Fruit fly (Drosophila melanogaster): ENCODE results near the gene Kyat.

Kyat gene

dm6 chr3R:11850917-11851897 is 28.9 kb upstream of the Kyat start:
- TF ChIP-seq gl (tag; optimal IDR thresholded peaks at IDR 0.05) (peak; percentile 60), CG4496 (GFP tag; IDR thresholded peaks at IDR 0.05) (peak; percentile 86), CG13204 (GFP tag; optimal IDR thresholded peaks at IDR 0.05) (peak; percentile 54), CG17806 (tag; optimal IDR thresholded peaks at IDR 0.05) (peak; percentile 80), CG12605 (GFP tag; IDR thresholded peaks at IDR 0.05) (peak; percentile 70), D1 (tag; optimal IDR thresholded peaks at IDR 0.05) (peak; percentile 64), CG15710 (tag; optimal IDR thresholded peaks at IDR 0.05) (peak; percentile 83), CG9948 (tag; optimal IDR thresholded peaks at IDR 0.05) (peak; percentile 87), Ets98B (GFP tag; IDR thresholded peaks at IDR 0.05) (peak; percentile 88), CG32121 (GFP tag; IDR thresholded peaks at IDR 0.05) (peak; percentile 83), Pif1B (GFP tag; optimal IDR thresholded peaks at IDR 0.05) (peak; percentile 75), CG8159 (tag; optimal IDR thresholded peaks at IDR 0.05) (peak; percentile 84), CG14655 (GFP tag; optimal IDR thresholded peaks at IDR 0.05) (peak; percentile 98), Snoo (tag; optimal IDR thresholded peaks at IDR 0.05) (peak; percentile 55), EcR (GFP tag; optimal IDR thresholded peaks at IDR 0.05) (peak; percentile 85), rn (GFP tag; IDR thresholded peaks at IDR 0.05) (peak; percentile 56), CG8301 (tag; optimal IDR thresholded peaks at IDR 0.05) (peak; percentile 98), Pif1A (GFP tag; optimal IDR thresholded peaks at IDR 0.05) (peak; percentile 91), CG10348 (GFP tag; IDR thresholded peaks at IDR 0.05) (peak; percentile 81), fd96Ca (GFP tag; IDR thresholded peaks at IDR 0.05) (peak; percentile 88), CG34367 (tag; optimal IDR thresholded peaks at IDR 0.05) (peak; percentile 75)

dm6 chr3R:11849378-11850249 is 27.3 kb upstream of the Kyat start:
- peak; percentile 84 for TF ChIP-seq CG8159 (tag; optimal IDR thresholded peaks at IDR 0.05)
- TF ChIP-seq Ets98B (GFP tag; IDR thresholded peaks at IDR 0.05): peak; percentile 94
- peak; percentile 94 for TF ChIP-seq CG4496 (GFP tag; IDR thresholded peaks at IDR 0.05)
- peak; percentile 28 for TF ChIP-seq D1 (tag; optimal IDR thresholded peaks at IDR 0.05)
- TF ChIP-seq CG10348 (GFP tag; IDR thresholded peaks at IDR 0.05): peak; percentile 74
- peak; percentile 47 for TF ChIP-seq CG13204 (GFP tag; optimal IDR thresholded peaks at IDR 0.05)
- TF ChIP-seq fd96Ca (GFP tag; IDR thresholded peaks at IDR 0.05): peak; percentile 96
- peak; percentile 64 for TF ChIP-seq gl (tag; optimal IDR thresholded peaks at IDR 0.05)
- peak; percentile 88 for TF ChIP-seq Pif1B (GFP tag; optimal IDR thresholded peaks at IDR 0.05)
- peak; percentile 91 for TF ChIP-seq CG12605 (GFP tag; IDR thresholded peaks at IDR 0.05)
- TF ChIP-seq Pif1A (GFP tag; optimal IDR thresholded peaks at IDR 0.05): peak; percentile 92
- TF ChIP-seq Snoo (tag; optimal IDR thresholded peaks at IDR 0.05): peak; percentile 40
- TF ChIP-seq CG34367 (tag; optimal IDR thresholded peaks at IDR 0.05): peak; percentile 77
- peak; percentile 1 for TF ChIP-seq EcR (GFP tag; optimal IDR thresholded peaks at IDR 0.05)
- TF ChIP-seq CG17806 (tag; optimal IDR thresholded peaks at IDR 0.05): peak; percentile 85
- TF ChIP-seq CG8301 (tag; optimal IDR thresholded peaks at IDR 0.05): peak; percentile 91
- peak; percentile 92 for TF ChIP-seq CG14655 (GFP tag; optimal IDR thresholded peaks at IDR 0.05)
- TF ChIP-seq CG9948 (tag; optimal IDR thresholded peaks at IDR 0.05): peak; percentile 83
- TF ChIP-seq CG32121 (GFP tag; IDR thresholded peaks at IDR 0.05): peak; percentile 92
- TF ChIP-seq CG15710 (tag; optimal IDR thresholded peaks at IDR 0.05): peak; percentile 80
- peak; percentile 71 for TF ChIP-seq rn (GFP tag; IDR thresholded peaks at IDR 0.05)

- peak; percentile 46 for TF ChIP-seq CG8159 (tag; optimal IDR thresholded peaks at IDR 0.05)
- TF ChIP-seq CG12605 (GFP tag; IDR thresholded peaks at IDR 0.05): peak; percentile 55; the same call in 1 of the 2 replicates
- TF ChIP-seq CG14655 (GFP tag; optimal IDR thresholded peaks at IDR 0.05): peak; percentile 43
- peak; percentile 18 for TF ChIP-seq CG9948 (tag; optimal IDR thresholded peaks at IDR 0.05)
- peak; percentile 52 for TF ChIP-seq Ets98B (GFP tag; IDR thresholded peaks at IDR 0.05)
- peak; percentile 46; the same call in 1 of the 3 replicates for TF ChIP-seq CG4496 (GFP tag; IDR thresholded peaks at IDR 0.05)
- TF ChIP-seq fd96Ca (GFP tag; IDR thresholded peaks at IDR 0.05): 0 out of 3 replicates have a peak, but pooled peaks have one; percentile 12
- no peak for TF ChIP-seq CG32121 (GFP tag; IDR thresholded peaks at IDR 0.05)
- no peak for TF ChIP-seq CG13204 (GFP tag; optimal IDR thresholded peaks at IDR 0.05)
- peak; percentile 33 for TF ChIP-seq CG15710 (tag; optimal IDR thresholded peaks at IDR 0.05)
- no peak for TF ChIP-seq D1 (tag; optimal IDR thresholded peaks at IDR 0.05)
- TF ChIP-seq CG34367 (tag; optimal IDR thresholded peaks at IDR 0.05): no peak
- TF ChIP-seq CG8301 (tag; optimal IDR thresholded peaks at IDR 0.05): peak; percentile 33
- peak; percentile 33 for TF ChIP-seq CG17806 (tag; optimal IDR thresholded peaks at IDR 0.05)
- TF ChIP-seq gl (tag; optimal IDR thresholded peaks at IDR 0.05): no peak
These were observed 25.1 kb upstream of the Kyat start for dm6 chr3R:11847379-11847778.

DNA sequence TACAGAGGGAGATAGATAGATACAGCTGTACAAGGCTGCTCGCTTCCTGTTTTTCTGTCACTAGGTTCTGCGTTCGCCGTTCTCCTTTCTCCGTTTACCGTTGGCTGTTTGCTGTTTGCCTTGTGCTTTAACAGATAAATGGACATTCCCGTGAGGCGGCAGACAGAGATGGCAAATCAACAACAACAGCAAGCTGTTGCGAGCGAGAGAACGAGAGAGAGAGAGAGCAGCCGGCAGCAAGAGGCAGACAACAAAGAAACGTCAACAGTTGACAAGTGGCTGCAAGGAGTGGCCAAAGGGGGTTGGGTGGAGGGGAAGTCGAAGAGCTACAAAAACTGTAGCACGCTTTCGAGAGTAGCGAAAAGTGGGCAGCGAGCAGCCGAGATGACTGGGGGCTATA is 11.1 kb upstream of the Kyat start:
- TF ChIP-seq EcR (GFP tag; optimal IDR thresholded peaks at IDR 0.05): peak; percentile 4
- TF ChIP-seq fd96Ca (GFP tag; IDR thresholded peaks at IDR 0.05): no peak
- TF ChIP-seq CG13204 (GFP tag; optimal IDR thresholded peaks at IDR 0.05): peak; percentile 5
- TF ChIP-seq CG4496 (GFP tag; IDR thresholded peaks at IDR 0.05): peak; percentile 63; the same call in 2 of the 3 replicates

All from whole organism, pupa.